Worm (Caenorhabditis elegans) whole organism, young adult: ENCODE results near the gene srh-18.

Source experiments
- B0336.3 ChIP-seq: fragments of 200-800 bp; sonication (Bioruptor generic); IDR thresholded peaks from 2 replicates; pipeline ENCODE4 v1.3.6; 2022; ENCODE audit warnings: missing genetic modification characterization, missing compliant biosample characterization
- D2030.7 ChIP-seq: fragments of 200-800 bp; sonication (Bioruptor generic); IDR thresholded peaks from 2 replicates; pipeline ENCODE4 v1.3.6; 2022; ENCODE audit warnings: missing genetic modification reagents, missing genetic modification characterization, missing compliant biosample characterization
- F33H1.4 ChIP-seq: fragments of 200-800 bp; sonication (Bioruptor generic); IDR thresholded peaks from 2 replicates; pipeline ENCODE4 v1.3.6; 2022; ENCODE audit warnings: missing genetic modification reagents, missing genetic modification characterization, missing compliant biosample characterization
- F39B2.1 ChIP-seq: fragments of 200-800 bp; sonication (Bioruptor generic); IDR thresholded peaks from 2 replicates; pipeline ENCODE4 v1.3.6; 2022; ENCODE audit warnings: missing genetic modification reagents, missing genetic modification characterization, missing compliant biosample characterization
- F57C9.4 ChIP-seq: sonication (generic microtip); optimal IDR thresholded peaks from 2 replicates; lab custom pipeline; 2017; ENCODE audit warnings: mild to moderate bottlenecking, missing genetic modification characterization, missing compliant biosample characterization
- K12H6.12 ChIP-seq: fragments of 200-800 bp; sonication (Bioruptor generic); optimal IDR thresholded peaks from 2 replicates; lab custom pipeline; 2018; ENCODE audit warnings: mild to moderate bottlenecking, missing genetic modification characterization, missing compliant biosample characterization
- ZK185.1 ChIP-seq: sonication (generic microtip); optimal IDR thresholded peaks from 2 replicates; lab custom pipeline; 2016; ENCODE audit warnings: mild to moderate bottlenecking, missing genetic modification characterization, missing compliant biosample characterization; ENCODE audit not compliant: poor library complexity, severe bottlenecking
- akir-1 ChIP-seq: fragments of 200-800 bp; sonication (Bioruptor generic); optimal IDR thresholded peaks from 2 replicates; lab custom pipeline; 2018; ENCODE audit warnings: mild to moderate bottlenecking, missing genetic modification characterization, moderate library complexity, missing compliant biosample characterization
- aptf-2 ChIP-seq: fragments of 200-800 bp; sonication (Bioruptor generic); conservative IDR thresholded peaks from 2 replicates; pipeline ENCODE4 v1.3.6; 2022; ENCODE audit warnings: missing genetic modification reagents, missing genetic modification characterization, missing compliant biosample characterization
- athp-1 ChIP-seq: sonication (generic microtip); optimal IDR thresholded peaks from 2 replicates; lab custom pipeline; 2017; ENCODE audit warnings: mild to moderate bottlenecking, missing genetic modification characterization, missing compliant biosample characterization
- attf-3 ChIP-seq: fragments of 200-800 bp; sonication (Bioruptor generic); conservative IDR thresholded peaks from 2 replicates; pipeline ENCODE4 v1.3.6; 2022; ENCODE audit warnings: missing genetic modification reagents, missing genetic modification characterization, missing compliant biosample characterization
- attf-5 ChIP-seq: fragments of 200-800 bp; sonication (Bioruptor generic); optimal IDR thresholded peaks from 2 replicates; lab custom pipeline; 2018; ENCODE audit warnings: mild to moderate bottlenecking, missing genetic modification characterization, missing compliant biosample characterization
- bed-1 ChIP-seq: fragments of 200-800 bp; sonication (Bioruptor generic); IDR thresholded peaks from 2 replicates; pipeline ENCODE4 v1.3.6; 2022; ENCODE audit warnings: missing genetic modification reagents, missing genetic modification characterization, missing compliant biosample characterization
- bed-2 ChIP-seq: fragments of 200-800 bp; sonication (Bioruptor generic); IDR thresholded peaks from 2 replicates; pipeline ENCODE4 v1.3.6; 2022; ENCODE audit warnings: missing genetic modification reagents, missing genetic modification characterization, missing compliant biosample characterization
- ccch-3 ChIP-seq: fragments of 200-800 bp; sonication (Bioruptor generic); optimal IDR thresholded peaks from 2 replicates; lab custom pipeline; 2018; ENCODE audit warnings: mild to moderate bottlenecking, missing genetic modification characterization, missing compliant biosample characterization
- ceh-27 ChIP-seq: fragments of 200-800 bp; sonication (Bioruptor generic); optimal IDR thresholded peaks from 2 replicates; lab custom pipeline; 2018; ENCODE audit warnings: mild to moderate bottlenecking, missing genetic modification characterization, moderate library complexity, missing compliant biosample characterization
- ceh-91 ChIP-seq: fragments of 200-800 bp; sonication (Bioruptor generic); IDR thresholded peaks from 2 replicates; pipeline ENCODE4 v1.3.6; 2022; ENCODE audit warnings: missing genetic modification reagents, missing genetic modification characterization, missing compliant biosample characterization
- die-1 ChIP-seq: sonication (generic microtip); optimal IDR thresholded peaks from 2 replicates; lab custom pipeline; 2016; ENCODE audit warnings: missing genotype, mild to moderate bottlenecking, missing genetic modification characterization, missing compliant biosample characterization
- dox-1 ChIP-seq: fragments of 200-800 bp; sonication (Bioruptor generic); IDR thresholded peaks from 2 replicates; pipeline ENCODE4 v1.3.6; 2022; ENCODE audit warnings: missing genetic modification reagents, missing genetic modification characterization, missing compliant biosample characterization
- dpff-1 ChIP-seq: sonication (generic microtip); optimal IDR thresholded peaks from 2 replicates; lab custom pipeline; 2017; ENCODE audit warnings: mild to moderate bottlenecking, missing genetic modification characterization, missing compliant biosample characterization
- dpl-1 ChIP-seq: fragments of 150-350 bp; optimal IDR thresholded peaks from 2 replicates; lab custom pipeline; 2014; ENCODE audit warnings: missing biosample characterization, missing genetic modification reagents, missing genetic modification characterization
- efl-1 ChIP-seq: fragments of 150-350 bp; optimal IDR thresholded peaks from 2 replicates; lab custom pipeline; 2014; ENCODE audit warnings: missing biosample characterization, missing genetic modification reagents, missing genetic modification characterization
- hmg-1.2 ChIP-seq: fragments of 200-800 bp; sonication (Bioruptor generic); IDR thresholded peaks from 2 replicates; pipeline ENCODE4 v1.3.6; 2022; ENCODE audit warnings: missing genetic modification reagents, missing genetic modification characterization, missing compliant biosample characterization
- lin-35 ChIP-seq, 3 experiments: fragments of 150-350 bp in 2 of 3; sonication (generic microtip) in 1 of 3; optimal IDR thresholded peaks; 2 replicates each; lab custom pipeline; 2014 to 2018; ENCODE audit warnings: missing biosample characterization in 3 of 3, missing genetic modification characterization in 3 of 3, missing genetic modification reagents in 3 of 3
- lin-40 ChIP-seq: sonication (generic microtip); optimal IDR thresholded peaks from 2 replicates; lab custom pipeline; 2016; ENCODE audit warnings: missing genetic modification characterization, mild to moderate bottlenecking, missing compliant biosample characterization, missing genotype, missing genetic modification reagents
- lin-54 ChIP-seq: fragments of 200-800 bp; sonication (Bioruptor generic); optimal IDR thresholded peaks from 2 replicates; lab custom pipeline; 2018; ENCODE audit warnings: mild to moderate bottlenecking, missing genetic modification characterization, missing compliant biosample characterization
- lsl-1 ChIP-seq: fragments of 200-800 bp; sonication (Bioruptor generic); optimal IDR thresholded peaks from 2 replicates; lab custom pipeline; 2018; ENCODE audit warnings: mild to moderate bottlenecking, missing genetic modification characterization, moderate library complexity, missing compliant biosample characterization
- madf-10 ChIP-seq: sonication (generic microtip); optimal IDR thresholded peaks from 2 replicates; lab custom pipeline; 2016; ENCODE audit warnings: mild to moderate bottlenecking, missing genetic modification characterization, missing compliant biosample characterization
- madf-3 ChIP-seq: fragments of 200-800 bp; sonication (Bioruptor generic); IDR thresholded peaks from 2 replicates; pipeline ENCODE4 v1.3.6; 2022; ENCODE audit warnings: missing genetic modification reagents, missing genetic modification characterization, missing compliant biosample characterization
- madf-6 ChIP-seq: fragments of 200-800 bp; sonication (Bioruptor generic); IDR thresholded peaks from 2 replicates; pipeline ENCODE4 v1.3.6; 2022; ENCODE audit warnings: missing genetic modification reagents, missing genetic modification characterization, missing compliant biosample characterization
- madf-8 ChIP-seq: fragments of 200-800 bp; sonication (Bioruptor generic); conservative IDR thresholded peaks from 2 replicates; pipeline ENCODE4 v1.3.6; 2022; ENCODE audit warnings: missing genetic modification reagents, missing genetic modification characterization, missing compliant biosample characterization
- mcd-1 ChIP-seq: fragments of 200-800 bp; sonication (Bioruptor generic); IDR thresholded peaks from 2 replicates; pipeline ENCODE4 v1.3.6; 2022; ENCODE audit warnings: missing genetic modification reagents, missing genetic modification characterization, missing compliant biosample characterization
- mes-4 ChIP-seq: sonication (generic microtip); optimal IDR thresholded peaks from 2 replicates; lab custom pipeline; 2016; ENCODE audit warnings: missing genotype, missing genetic modification characterization, missing compliant biosample characterization
- nhr-120 ChIP-seq: fragments of 200-800 bp; sonication (Bioruptor generic); IDR thresholded peaks from 2 replicates; pipeline ENCODE4 v1.3.6; 2022; ENCODE audit warnings: missing genetic modification characterization, missing compliant biosample characterization
- rec-8 ChIP-seq, 2 experiments: sonication (generic microtip); optimal IDR thresholded peaks; 2 replicates each; lab custom pipeline; 2016; ENCODE audit warnings: mild to moderate bottlenecking in 2 of 2, missing genetic modification characterization in 2 of 2, missing genetic modification reagents in 2 of 2, missing genotype in 2 of 2, missing biosample characterization in 1 of 2, missing compliant biosample characterization in 1 of 2, moderate library complexity in 1 of 2
- snpc-3.4 ChIP-seq: sonication (generic microtip); optimal IDR thresholded peaks from 2 replicates; lab custom pipeline; 2017; ENCODE audit warnings: missing genetic modification characterization, mild to moderate bottlenecking, missing compliant biosample characterization, antibody characterized with exemption, moderate library complexity, missing genotype, missing genetic modification reagents
- snpc-4 ChIP-seq, 5 experiments: fragments of 150-350 bp in 1 of 5; sonication (generic microtip) in 4 of 5; optimal IDR thresholded peaks; 2 replicates each; lab custom pipeline; 2014 to 2018; ENCODE audit warnings: missing genetic modification characterization in 5 of 5, missing biosample characterization in 3 of 5, antibody characterized with exemption in 2 of 5, mild to moderate bottlenecking in 2 of 5, missing compliant biosample characterization in 2 of 5, missing genotype in 2 of 5, moderate library complexity in 2 of 5, missing genetic modification reagents in 1 of 5
- unc-130 ChIP-seq: sonication (generic microtip); optimal IDR thresholded peaks from 2 replicates; lab custom pipeline; 2016; ENCODE audit warnings: missing genetic modification reagents, missing genetic modification characterization, missing compliant biosample characterization
- xnd-1 ChIP-seq: sonication (generic microtip); optimal IDR thresholded peaks from 2 replicates; lab custom pipeline; 2016; ENCODE audit warnings: missing genotype, missing genetic modification reagents, missing genetic modification characterization, missing compliant biosample characterization
- ztf-28 ChIP-seq: fragments of 200-800 bp; sonication (Bioruptor generic); IDR thresholded peaks from 2 replicates; pipeline ENCODE4 v1.3.6; 2022; ENCODE audit warnings: missing genetic modification reagents, missing genetic modification characterization, missing compliant biosample characterization

Gene srh-18

DNA sequence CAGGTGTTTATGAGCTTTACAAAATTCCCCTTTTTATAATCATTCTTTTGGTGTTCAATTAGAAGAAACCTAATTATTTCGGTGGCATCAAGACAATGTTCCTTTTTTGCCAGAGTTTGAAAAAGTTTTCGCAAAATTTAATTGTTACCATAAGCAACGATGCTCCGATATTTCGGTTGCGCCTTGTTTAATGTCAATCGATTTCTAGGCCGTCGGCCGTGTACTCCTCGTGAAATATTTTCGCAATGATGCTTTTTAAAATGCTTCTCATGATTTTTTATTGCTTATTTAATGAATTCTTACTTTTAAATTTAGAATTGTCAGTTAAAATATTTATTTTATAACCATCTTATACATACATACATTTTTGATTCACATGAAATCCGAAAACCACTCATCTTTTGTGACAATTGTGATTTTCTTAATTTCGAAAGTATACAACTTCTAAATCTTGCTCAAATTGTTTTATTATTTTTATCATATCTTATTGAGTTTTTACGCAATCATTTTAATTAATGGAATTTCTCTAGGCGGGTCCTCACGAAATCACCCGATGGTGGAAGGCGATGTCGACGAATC is 5.1 kb upstream of the srh-18 start, which contains the start of gene C50B6.3:
Gene C50B6.3 (plus strand): TSS at position 529 of the 579 bp plus-strand sequence.
- peak; percentile 71 for TF ChIP-seq lin-54 (GFP tag; lab: Kevin White, UChicago)
- TF ChIP-seq akir-1 (GFP tag; lab: Kevin White, UChicago): peak; percentile 63
- peak; percentile 96 for TF ChIP-seq ZK185.1 (tag; lab: Kevin White, UChicago)
- TF ChIP-seq die-1 (tag; lab: Kevin White, UChicago): no peak
- 0 out of 2 replicates have a peak, but pooled peaks have one; percentile 35 for TF ChIP-seq ztf-28 (GFP tag; lab: Robert Waterston, UW)
- peak; percentile 65 for TF ChIP-seq lin-40 (tag; lab: Kevin White, UChicago)
- 0 out of 2 replicates have a peak, but pooled peaks have one; percentile 23 for TF ChIP-seq bed-2 (GFP tag; lab: Robert Waterston, UW)
- TF ChIP-seq F33H1.4: peak; percentile 64
- TF ChIP-seq snpc-3.4 (tag; lab: Kevin White, UChicago): peak; percentile 42
- peak; percentile 99 for TF ChIP-seq attf-3 (GFP tag; lab: Robert Waterston, UW)
- peak in 1 of 3 experiments; percentile 72 for TF ChIP-seq lin-35 (GFP tag; optimal IDR thresholded peaks at IDR 0.05; lab: Kevin White, UChicago)
- TF ChIP-seq ceh-91: peak; percentile 47; the same call in 1 of the 2 replicates
- TF ChIP-seq xnd-1: no peak
- TF ChIP-seq bed-1 (GFP tag; lab: Robert Waterston, UW): no peak
- TF ChIP-seq K12H6.12: peak; percentile 44
- no peak for TF ChIP-seq dpff-1 (tag; lab: Kevin White, UChicago)
- no peak for TF ChIP-seq F39B2.1
- no peak for TF ChIP-seq aptf-2 (GFP tag; lab: Robert Waterston, UW)
- peak; percentile 27; the same call in 1 of the 2 replicates for TF ChIP-seq madf-8 (GFP tag; lab: Robert Waterston, UW)
- TF ChIP-seq nhr-120: no peak
- peak in 1 of 2 experiments; percentile 14 for TF ChIP-seq rec-8 (tag; optimal IDR thresholded peaks at IDR 0.05; lab: Kevin White, UChicago)
- no peak for TF ChIP-seq mes-4
- peak; percentile 82 for TF ChIP-seq ceh-27 (GFP tag; lab: Kevin White, UChicago)
- TF ChIP-seq hmg-1.2: 0 out of 2 replicates have a peak, but pooled peaks have one; percentile 35
- no peak for TF ChIP-seq B0336.3
- TF ChIP-seq madf-10 (tag; lab: Kevin White, UChicago): peak; percentile 34
- peak; percentile 30 for TF ChIP-seq athp-1
- TF ChIP-seq dox-1 (GFP tag; lab: Robert Waterston, UW): peak; percentile 60; the same call in 1 of the 2 replicates
- TF ChIP-seq efl-1: peak; percentile 11
- TF ChIP-seq F57C9.4: no peak
- TF ChIP-seq lsl-1 (GFP tag; lab: Kevin White, UChicago): peak; percentile 70
- TF ChIP-seq ccch-3 (GFP tag; lab: Kevin White, UChicago): peak; percentile 46
- TF ChIP-seq dpl-1 (GFP tag; lab: Kevin White, UChicago): peak; percentile 40
- peak; percentile 70 for TF ChIP-seq unc-130 (GFP tag; lab: Kevin White, UChicago)
- peak; percentile 48; the same call in 1 of the 2 replicates for TF ChIP-seq D2030.7 (GFP tag; lab: Robert Waterston, UW)
- peak; percentile 82 for TF ChIP-seq madf-6 (GFP tag; lab: Robert Waterston, UW)
- TF ChIP-seq mcd-1: peak; percentile 59; the same call in 1 of the 2 replicates
- TF ChIP-seq snpc-4 (GFP tag; optimal IDR thresholded peaks at IDR 0.05; lab: Kevin White, UChicago): no peak
- peak in 2 of 4 experiments; percentile 31 to 45 for TF ChIP-seq snpc-4 (tag; optimal IDR thresholded peaks at IDR 0.05; lab: Kevin White, UChicago)
- TF ChIP-seq attf-5 (GFP tag; lab: Kevin White, UChicago): peak; percentile 41
- 0 out of 2 replicates have a peak, but pooled peaks have one; percentile 33 for TF ChIP-seq madf-3 (GFP tag; lab: Robert Waterston, UW)
